Worm (Caenorhabditis elegans) whole organism, L3 larva: ENCODE data around the gene ZK177.11.

ENCODE experiments used
- ZK546.5 ChIP-seq: sonication (generic microtip); optimal IDR thresholded peaks from 2 replicates; lab custom pipeline; 2017; ENCODE audit warnings: missing biosample characterization, missing genetic modification characterization
- ama-1 ChIP-seq: fragments of 150-350 bp; optimal IDR thresholded peaks from 2 replicates; lab custom pipeline; 2018
- daf-12 ChIP-seq: fragments of 150-350 bp; optimal IDR thresholded peaks from 2 replicates; lab custom pipeline; 2014; ENCODE audit warnings: missing biosample characterization, missing genetic modification reagents, missing genetic modification characterization
- elt-2 ChIP-seq: sonication (generic microtip); optimal IDR thresholded peaks from 2 replicates; lab custom pipeline; 2016; ENCODE audit warnings: missing genetic modification reagents, mild to moderate bottlenecking, missing genetic modification characterization, missing compliant biosample characterization
- elt-3 ChIP-seq, 3 experiments: fragments of 150-350 bp in 1 of 3; sonication (generic microtip) in 2 of 3; optimal IDR thresholded peaks; 2 replicates in 2 of 3; 4 replicates in 1 of 3; lab custom pipeline; 2014 to 2017; ENCODE audit warnings: missing biosample characterization in 3 of 3, missing genetic modification characterization in 3 of 3
- fkh-2 ChIP-seq: fragments of 150-350 bp; optimal IDR thresholded peaks from 2 replicates; lab custom pipeline; 2014; ENCODE audit warnings: missing biosample characterization, missing genetic modification reagents, missing genetic modification characterization
- lin-15B ChIP-seq: fragments of 150-350 bp; optimal IDR thresholded peaks from 2 replicates; lab custom pipeline; 2014; ENCODE audit warnings: missing biosample characterization, missing genetic modification characterization
- lin-39 ChIP-seq: fragments of 150-350 bp; optimal IDR thresholded peaks from 2 replicates; lab custom pipeline; 2018; ENCODE audit warnings: missing biosample characterization, missing genetic modification reagents, missing genetic modification characterization
- nhr-25 ChIP-seq: sonication (generic microtip); optimal IDR thresholded peaks from 2 replicates; lab custom pipeline; 2017; ENCODE audit warnings: missing biosample characterization, missing genetic modification characterization
- nhr-76 ChIP-seq: fragments of 150-350 bp; sonication (generic microtip); optimal IDR thresholded peaks from 5 replicates; lab custom pipeline; 2014; ENCODE audit warnings: missing biosample characterization, missing genetic modification characterization
- nhr-77 ChIP-seq: fragments of 150-350 bp; optimal IDR thresholded peaks from 2 replicates; lab custom pipeline; 2014; ENCODE audit warnings: missing biosample characterization, missing genetic modification characterization
- skn-1 ChIP-seq: fragments of 150-350 bp; optimal IDR thresholded peaks from 2 replicates; lab custom pipeline; 2014; ENCODE audit warnings: missing biosample characterization, missing genetic modification characterization
- snpc-4 ChIP-seq: fragments of 150-350 bp; optimal IDR thresholded peaks from 2 replicates; lab custom pipeline; 2014; ENCODE audit warnings: missing biosample characterization, missing genetic modification characterization
- unc-62 ChIP-seq: fragments of 150-350 bp; sonication (generic microtip); optimal IDR thresholded peaks from 4 replicates; lab custom pipeline; 2014; ENCODE audit warnings: missing biosample characterization, missing genetic modification reagents, missing genetic modification characterization

- TF ChIP-seq snpc-4 (tag; lab: Kevin White, UChicago) (no peak), elt-2 (tag; lab: Kevin White, UChicago) (no peak), ZK546.5 (tag; lab: Kevin White, UChicago) (no peak), elt-3 (tag; optimal IDR thresholded peaks at IDR 0.05; lab: Kevin White, UChicago) (no peak), skn-1 (tag; lab: Kevin White, UChicago) (no peak), nhr-25 (no peak), nhr-76 (tag; lab: Kevin White, UChicago) (no peak), ama-1 (lab: Kevin White, UChicago) (no peak), fkh-2 (tag; lab: Kevin White, UChicago) (no peak), lin-15B (tag; lab: Kevin White, UChicago) (no peak), nhr-77 (no peak), unc-62 (GFP tag; lab: Kevin White, UChicago) (no peak), daf-12 (tag; lab: Kevin White, UChicago) (no peak), lin-39 (tag; lab: Kevin White, UChicago) (no peak)
Measured at ce11 chrII:5556431-5556830, 33.7 kb downstream of the ZK177.11 start, which contains the start of gene ins-11.
